Fruit fly (Drosophila melanogaster): ENCODE data around the gene RnrL.
A peak's percentile ranks its signal among the peaks of the same experiment; 100 is the strongest.

The RnrL gene

dm6 chr2L:10334854-10335277 is 7.1 kb upstream of the RnrL start (continued):
- TF ChIP-seq CG12744 (GFP tag; optimal IDR thresholded peaks at IDR 0.05) (no peak), Hsf (GFP tag; optimal IDR thresholded peaks at IDR 0.05) (peak; percentile 44), CG1792 (GFP tag; optimal IDR thresholded peaks at IDR 0.05) (peak; percentile 24), toy (GFP tag; IDR thresholded peaks at IDR 0.05) (no peak), vnd (GFP tag; IDR thresholded peaks at IDR 0.05; ENCODE audit: partially characterized antibody) (no peak; the same call in 2 of the 3 replicates), CG12071 (GFP tag; optimal IDR thresholded peaks at IDR 0.05) (no peak), jigr1 (GFP tag; IDR thresholded peaks at IDR 0.05) (no peak), CG11398 (GFP tag; optimal IDR thresholded peaks at IDR 0.05) (peak; percentile 30), pfk (GFP tag; optimal IDR thresholded peaks at IDR 0.05) (peak; percentile 78), Taf1 (GFP tag; IDR thresholded peaks at IDR 0.05) (0 out of 2 replicates have a peak, but pooled peaks have one; percentile 24), nmo (GFP tag; optimal IDR thresholded peaks at IDR 0.05) (peak; percentile 35), CG30020 (tag; optimal IDR thresholded peaks at IDR 0.05) (peak; percentile 96), croc (GFP tag; conservative IDR thresholded peaks at IDR 0.05) (no peak), tap (tag; optimal IDR thresholded peaks at IDR 0.05) (peak; percentile 34), Bteb2 (GFP tag; optimal IDR thresholded peaks at IDR 0.05) (peak; percentile 36), CG1233 (GFP tag; optimal IDR thresholded peaks at IDR 0.05) (peak; percentile 74), nau (GFP tag; optimal IDR thresholded peaks at IDR 0.05) (peak; percentile 85), btn (GFP tag; optimal IDR thresholded peaks at IDR 0.05) (peak; percentile 5), abd-A (tag; optimal IDR thresholded peaks at IDR 0.05) (peak; percentile 99), en (GFP tag; optimal IDR thresholded peaks at IDR 0.05) (no peak), CG7372 (GFP tag; IDR thresholded peaks at IDR 0.05) (0 out of 2 replicates have a peak, but pooled peaks have one; percentile 10), kay (GFP tag; optimal IDR thresholded peaks at IDR 0.05) (peak; percentile 90), danr (GFP tag; IDR thresholded peaks at IDR 0.05) (no peak), tx (GFP tag; optimal IDR thresholded peaks at IDR 0.05) (no peak), CG11093 (GFP tag; IDR thresholded peaks at IDR 0.05) (no peak), Fer2 (tag; optimal IDR thresholded peaks at IDR 0.05) (peak; percentile 38), Hr51 (GFP tag; optimal IDR thresholded peaks at IDR 0.05) (peak in 1 of 2 experiments; percentile 40), Bgb (GFP tag; IDR thresholded peaks at IDR 0.05; ENCODE audit: partially characterized antibody) (peak; percentile 74), hkb (optimal IDR thresholded peaks at IDR 0.05) (no peak), hkb (GFP tag; IDR thresholded peaks at IDR 0.05) (peak; percentile 69), ewg (GFP tag; optimal IDR thresholded peaks at IDR 0.05) (peak; percentile 26), Aef1 (GFP tag; IDR thresholded peaks at IDR 0.05) (no peak), gcm (GFP tag; optimal IDR thresholded peaks at IDR 0.05) (peak; percentile 34), CG9876 (GFP tag; optimal IDR thresholded peaks at IDR 0.05) (no peak), CG8281 (tag; optimal IDR thresholded peaks at IDR 0.05) (peak; percentile 23), BtbVII (GFP tag; optimal IDR thresholded peaks at IDR 0.05) (peak; percentile 71), CG13624 (GFP tag; optimal IDR thresholded peaks at IDR 0.05) (peak; percentile 68), Asciz (GFP tag; optimal IDR thresholded peaks at IDR 0.05) (peak; percentile 69), rib (GFP tag; IDR thresholded peaks at IDR 0.05) (peak; percentile 79; the same call in 1 of the 2 replicates), lmd (GFP tag; IDR thresholded peaks at IDR 0.05) (no peak), sqz (GFP tag; optimal IDR thresholded peaks at IDR 0.05) (peak; percentile 76), CoRest (tag; optimal IDR thresholded peaks at IDR 0.05) (peak; percentile 10), so (GFP tag; IDR thresholded peaks at IDR 0.05) (no peak; the same call in 1 of the 3 replicates), CG3163 (GFP tag; optimal IDR thresholded peaks at IDR 0.05) (peak; percentile 63), CG13296 (GFP tag; optimal IDR thresholded peaks at IDR 0.05) (peak; percentile 90), sug (tag; optimal IDR thresholded peaks at IDR 0.05) (peak; percentile 87), sens (GFP tag) (peak; percentile 91), HLH3B (GFP tag; IDR thresholded peaks at IDR 0.05) (peak; percentile 32; the same call in 1 of the 2 replicates), stc (GFP tag; IDR thresholded peaks at IDR 0.05) (peak; percentile 71), NC2β (GFP tag; optimal IDR thresholded peaks at IDR 0.05) (peak; percentile 55), CG6765 (GFP tag; optimal IDR thresholded peaks at IDR 0.05) (peak; percentile 77)

Data from whole organism, embryonic.